Worm (Caenorhabditis elegans) whole organism, young adult: ENCODE data around the gene cki-2.

Experiments used
- B0336.3 ChIP-seq: fragments of 200-800 bp; sonication (Bioruptor generic); IDR thresholded peaks from 2 replicates; pipeline ENCODE4 v1.3.6; 2022; ENCODE audit warnings: missing genetic modification characterization, missing compliant biosample characterization
- C06A6.2 ChIP-seq: fragments of 200-800 bp; sonication (Bioruptor generic); conservative IDR thresholded peaks from 2 replicates; pipeline ENCODE4 v1.3.6; 2022; ENCODE audit warnings: missing genetic modification characterization, missing compliant biosample characterization
- F39B2.1 ChIP-seq: fragments of 200-800 bp; sonication (Bioruptor generic); IDR thresholded peaks from 2 replicates; pipeline ENCODE4 v1.3.6; 2022; ENCODE audit warnings: missing genetic modification reagents, missing genetic modification characterization, missing compliant biosample characterization
- F57A8.1 ChIP-seq: fragments of 200-800 bp; sonication (Bioruptor generic); optimal IDR thresholded peaks from 2 replicates; lab custom pipeline; 2018; ENCODE audit warnings: mild to moderate bottlenecking, missing genetic modification characterization, moderate library complexity, missing compliant biosample characterization
- F57C9.4 ChIP-seq: sonication (generic microtip); optimal IDR thresholded peaks from 2 replicates; lab custom pipeline; 2017; ENCODE audit warnings: mild to moderate bottlenecking, missing genetic modification characterization, missing compliant biosample characterization
- T07F8.4 ChIP-seq: sonication (generic microtip); optimal IDR thresholded peaks from 2 replicates; lab custom pipeline; 2016; ENCODE audit warnings: mild to moderate bottlenecking, missing genetic modification characterization, moderate library complexity, missing compliant biosample characterization
- Y53G8AR.9 ChIP-seq: fragments of 200-800 bp; sonication (Bioruptor generic); conservative IDR thresholded peaks from 2 replicates; pipeline ENCODE4 v1.3.6; 2022; ENCODE audit warnings: missing genetic modification reagents, missing genetic modification characterization, missing compliant biosample characterization
- Y56A3A.18 ChIP-seq: fragments of 200-800 bp; sonication (Bioruptor generic); IDR thresholded peaks from 2 replicates; pipeline ENCODE4 v1.3.6; 2022; ENCODE audit warnings: missing genetic modification reagents, missing genetic modification characterization, missing compliant biosample characterization
- ZK185.1 ChIP-seq: sonication (generic microtip); optimal IDR thresholded peaks from 2 replicates; lab custom pipeline; 2016; ENCODE audit warnings: mild to moderate bottlenecking, missing genetic modification characterization, missing compliant biosample characterization; ENCODE audit not compliant: poor library complexity, severe bottlenecking
- aptf-2 ChIP-seq: fragments of 200-800 bp; sonication (Bioruptor generic); conservative IDR thresholded peaks from 2 replicates; pipeline ENCODE4 v1.3.6; 2022; ENCODE audit warnings: missing genetic modification reagents, missing genetic modification characterization, missing compliant biosample characterization
- aptf-3 ChIP-seq: fragments of 200-800 bp; sonication (Bioruptor generic); IDR thresholded peaks from 2 replicates; pipeline ENCODE4 v1.3.6; 2022; ENCODE audit warnings: missing genetic modification characterization, missing compliant biosample characterization
- atf-7 ChIP-seq: sonication (generic microtip); optimal IDR thresholded peaks from 2 replicates; lab custom pipeline; 2017; ENCODE audit warnings: mild to moderate bottlenecking, missing genetic modification characterization, missing compliant biosample characterization
- attf-5 ChIP-seq: fragments of 200-800 bp; sonication (Bioruptor generic); optimal IDR thresholded peaks from 2 replicates; lab custom pipeline; 2018; ENCODE audit warnings: mild to moderate bottlenecking, missing genetic modification characterization, missing compliant biosample characterization
- ccch-3 ChIP-seq: fragments of 200-800 bp; sonication (Bioruptor generic); optimal IDR thresholded peaks from 2 replicates; lab custom pipeline; 2018; ENCODE audit warnings: mild to moderate bottlenecking, missing genetic modification characterization, missing compliant biosample characterization
- cebp-1 ChIP-seq, 2 experiments: fragments of 200-800 bp in 1 of 2; sonication (Bioruptor generic) in 1 of 2; sonication (generic microtip) in 1 of 2; IDR thresholded peaks in 1 of 2; optimal IDR thresholded peaks in 1 of 2; 2 replicates each; pipeline versions ENCODE4 v1.3.6 to Lab custom; 2017 to 2022; ENCODE audit warnings: missing compliant biosample characterization in 2 of 2, missing genetic modification characterization in 2 of 2, mild to moderate bottlenecking in 1 of 2, missing genetic modification reagents in 1 of 2, moderate library complexity in 1 of 2
- ceh-100 ChIP-seq: fragments of 200-800 bp; sonication (Bioruptor generic); IDR thresholded peaks from 2 replicates; pipeline ENCODE4 v1.3.6; 2022; ENCODE audit warnings: missing genetic modification reagents, missing genetic modification characterization, missing compliant biosample characterization
- ceh-58 ChIP-seq: fragments of 200-800 bp; sonication (Bioruptor generic); IDR thresholded peaks from 2 replicates; pipeline ENCODE4 v1.3.6; 2022; ENCODE audit warnings: missing genetic modification characterization, missing compliant biosample characterization
- ceh-79 ChIP-seq: sonication (generic microtip); optimal IDR thresholded peaks from 2 replicates; lab custom pipeline; 2017; ENCODE audit warnings: mild to moderate bottlenecking, missing genetic modification characterization, missing compliant biosample characterization
- chd-7 ChIP-seq: sonication (generic microtip); optimal IDR thresholded peaks from 2 replicates; lab custom pipeline; 2016; ENCODE audit warnings: mild to moderate bottlenecking, missing genetic modification characterization, moderate library complexity, missing compliant biosample characterization
- die-1 ChIP-seq: sonication (generic microtip); optimal IDR thresholded peaks from 2 replicates; lab custom pipeline; 2016; ENCODE audit warnings: missing genotype, mild to moderate bottlenecking, missing genetic modification characterization, missing compliant biosample characterization
- efl-1 ChIP-seq: fragments of 150-350 bp; optimal IDR thresholded peaks from 2 replicates; lab custom pipeline; 2014; ENCODE audit warnings: missing biosample characterization, missing genetic modification reagents, missing genetic modification characterization
- egl-18 ChIP-seq: fragments of 200-800 bp; sonication (Bioruptor generic); IDR thresholded peaks from 2 replicates; pipeline ENCODE4 v1.3.6; 2022; ENCODE audit warnings: missing genetic modification reagents, missing genetic modification characterization, missing compliant biosample characterization
- egl-44 ChIP-seq: fragments of 200-800 bp; sonication (Bioruptor generic); IDR thresholded peaks from 2 replicates; pipeline ENCODE4 v1.3.6; 2022; ENCODE audit warnings: missing genetic modification reagents, missing genetic modification characterization, missing compliant biosample characterization
- lag-1 ChIP-seq: fragments of 200-800 bp; sonication (Bioruptor generic); IDR thresholded peaks from 2 replicates; pipeline ENCODE4 v1.3.6; 2022; ENCODE audit warnings: missing genetic modification reagents, missing genetic modification characterization, missing compliant biosample characterization
- lin-26 ChIP-seq: fragments of 200-800 bp; sonication (Bioruptor generic); IDR thresholded peaks from 2 replicates; pipeline ENCODE4 v1.3.6; 2022; ENCODE audit warnings: missing genetic modification reagents, missing genetic modification characterization, missing compliant biosample characterization
- lin-54 ChIP-seq: fragments of 200-800 bp; sonication (Bioruptor generic); optimal IDR thresholded peaks from 2 replicates; lab custom pipeline; 2018; ENCODE audit warnings: mild to moderate bottlenecking, missing genetic modification characterization, missing compliant biosample characterization
- lir-1 ChIP-seq: fragments of 200-800 bp; sonication (Bioruptor generic); conservative IDR thresholded peaks from 2 replicates; pipeline ENCODE4 v1.3.6; 2022; ENCODE audit warnings: missing genetic modification reagents, missing genetic modification characterization, missing compliant biosample characterization
- lsl-1 ChIP-seq: fragments of 200-800 bp; sonication (Bioruptor generic); optimal IDR thresholded peaks from 2 replicates; lab custom pipeline; 2018; ENCODE audit warnings: mild to moderate bottlenecking, missing genetic modification characterization, moderate library complexity, missing compliant biosample characterization
- lsy-27 ChIP-seq: sonication (generic microtip); optimal IDR thresholded peaks from 2 replicates; lab custom pipeline; 2017; ENCODE audit warnings: missing genetic modification characterization, mild to moderate bottlenecking, missing compliant biosample characterization, antibody characterized with exemption, missing genotype, borderline replicate concordance; ENCODE audit not compliant: insufficient read depth
- madf-8 ChIP-seq: fragments of 200-800 bp; sonication (Bioruptor generic); conservative IDR thresholded peaks from 2 replicates; pipeline ENCODE4 v1.3.6; 2022; ENCODE audit warnings: missing genetic modification reagents, missing genetic modification characterization, missing compliant biosample characterization
- mcd-1 ChIP-seq: fragments of 200-800 bp; sonication (Bioruptor generic); IDR thresholded peaks from 2 replicates; pipeline ENCODE4 v1.3.6; 2022; ENCODE audit warnings: missing genetic modification reagents, missing genetic modification characterization, missing compliant biosample characterization
- mel-28 ChIP-seq: sonication (generic microtip); optimal IDR thresholded peaks from 2 replicates; lab custom pipeline; 2016; ENCODE audit warnings: borderline replicate concordance, mild to moderate bottlenecking, missing genetic modification characterization, missing compliant biosample characterization
- mxl-1 ChIP-seq: sonication (generic microtip); optimal IDR thresholded peaks from 2 replicates; lab custom pipeline; 2016; ENCODE audit warnings: missing genetic modification characterization, missing compliant biosample characterization
- nfya-1 ChIP-seq: sonication (generic microtip); optimal IDR thresholded peaks from 2 replicates; lab custom pipeline; 2017; ENCODE audit warnings: antibody characterized with exemption, missing compliant biosample characterization, missing genetic modification characterization, borderline replicate concordance; ENCODE audit not compliant: insufficient read depth
- nfya-2 ChIP-seq: fragments of 200-800 bp; sonication (Bioruptor generic); IDR thresholded peaks from 2 replicates; pipeline ENCODE4 v1.3.6; 2022; ENCODE audit warnings: missing genetic modification reagents, missing genetic modification characterization, missing compliant biosample characterization
- nfyb-1 ChIP-seq: fragments of 200-800 bp; sonication (Bioruptor generic); IDR thresholded peaks from 2 replicates; pipeline ENCODE4 v1.3.6; 2022; ENCODE audit warnings: missing genetic modification reagents, missing genetic modification characterization, missing compliant biosample characterization
- nhr-179 ChIP-seq: sonication (generic microtip); optimal IDR thresholded peaks from 2 replicates; lab custom pipeline; 2016; ENCODE audit warnings: mild to moderate bottlenecking, missing genetic modification characterization, missing compliant biosample characterization
- nhr-27 ChIP-seq: fragments of 200-800 bp; sonication (Bioruptor generic); optimal IDR thresholded peaks from 2 replicates; lab custom pipeline; 2018; ENCODE audit warnings: mild to moderate bottlenecking, missing genetic modification characterization, moderate library complexity, missing compliant biosample characterization
- nhr-80 ChIP-seq: sonication (generic microtip); optimal IDR thresholded peaks from 2 replicates; lab custom pipeline; 2016; ENCODE audit warnings: missing genetic modification characterization, missing compliant biosample characterization
- nhr-90 ChIP-seq: sonication (generic microtip); optimal IDR thresholded peaks from 2 replicates; lab custom pipeline; 2016; ENCODE audit warnings: missing genotype, mild to moderate bottlenecking, missing genetic modification characterization, missing compliant biosample characterization
- pha-4 ChIP-seq: fragments of 150-350 bp; sonication (generic microtip); optimal IDR thresholded peaks from 2 replicates; lab custom pipeline; 2014; ENCODE audit warnings: missing biosample characterization, missing genetic modification reagents, missing genetic modification characterization
- repo-1 ChIP-seq: sonication (generic microtip); optimal IDR thresholded peaks from 2 replicates; lab custom pipeline; 2017; ENCODE audit warnings: mild to moderate bottlenecking, missing genetic modification characterization, missing compliant biosample characterization
- sea-2 ChIP-seq: fragments of 200-800 bp; sonication (Bioruptor generic); IDR thresholded peaks from 2 replicates; pipeline ENCODE4 v1.3.6; 2022; ENCODE audit warnings: missing genetic modification characterization, missing compliant biosample characterization
- snpc-4 ChIP-seq, 5 experiments: fragments of 150-350 bp in 1 of 5; sonication (generic microtip) in 4 of 5; optimal IDR thresholded peaks; 2 replicates each; lab custom pipeline; 2014 to 2018; ENCODE audit warnings: missing genetic modification characterization in 5 of 5, missing biosample characterization in 3 of 5, antibody characterized with exemption in 2 of 5, mild to moderate bottlenecking in 2 of 5, missing compliant biosample characterization in 2 of 5, missing genotype in 2 of 5, moderate library complexity in 2 of 5, missing genetic modification reagents in 1 of 5
- tbp1 ChIP-seq: fragments of 200-800 bp; sonication (Bioruptor generic); optimal IDR thresholded peaks from 2 replicates; lab custom pipeline; 2018; ENCODE audit warnings: mild to moderate bottlenecking, missing genetic modification characterization, missing compliant biosample characterization
- xnd-1 ChIP-seq: sonication (generic microtip); optimal IDR thresholded peaks from 2 replicates; lab custom pipeline; 2016; ENCODE audit warnings: missing genotype, missing genetic modification reagents, missing genetic modification characterization, missing compliant biosample characterization
- zim-3 ChIP-seq: sonication (generic microtip); optimal IDR thresholded peaks from 2 replicates; lab custom pipeline; 2017; ENCODE audit warnings: mild to moderate bottlenecking, missing genetic modification characterization, moderate library complexity, missing compliant biosample characterization
- ztf-26 ChIP-seq: sonication (generic microtip); optimal IDR thresholded peaks from 2 replicates; lab custom pipeline; 2017; ENCODE audit warnings: missing genetic modification characterization, missing compliant biosample characterization

The cki-2 gene

ce11 chrII:7816163-7816776, at the start of gene cki-2 (continued):
- TF ChIP-seq F57A8.1 (GFP tag; lab: Kevin White, UChicago) (no peak), zim-3 (tag; lab: Kevin White, UChicago) (no peak), lin-26 (no peak), ceh-58 (GFP tag; lab: Robert Waterston, UW) (no peak), Y56A3A.18 (GFP tag; lab: Robert Waterston, UW) (no peak), nhr-90 (tag; lab: Kevin White, UChicago) (no peak), pha-4 (tag; lab: Kevin White, UChicago) (no peak), nfyb-1 (GFP tag; lab: Robert Waterston, UW) (no peak), ceh-100 (GFP tag; lab: Robert Waterston, UW) (no peak), nfya-2 (GFP tag; lab: Robert Waterston, UW) (no peak), madf-8 (peak; percentile 69), Y53G8AR.9 (GFP tag; lab: Robert Waterston, UW) (no peak), efl-1 (GFP tag; lab: Kevin White, UChicago) (peak; percentile 87), egl-18 (no peak), ceh-79 (tag; lab: Kevin White, UChicago) (no peak), repo-1 (no peak), B0336.3 (GFP tag; lab: Robert Waterston, UW) (0 out of 2 replicates have a peak, but pooled peaks have one; percentile 21), mel-28 (no peak), aptf-2 (GFP tag; lab: Robert Waterston, UW) (no peak), nhr-27 (tag; lab: Kevin White, UChicago) (no peak), ZK185.1 (tag; lab: Kevin White, UChicago) (no peak), C06A6.2 (GFP tag; lab: Robert Waterston, UW) (no peak), ccch-3 (no peak), nhr-179 (tag; lab: Kevin White, UChicago) (no peak), sea-2 (GFP tag; lab: Robert Waterston, UW) (no peak), lir-1 (GFP tag; lab: Robert Waterston, UW) (no peak), atf-7 (tag; lab: Kevin White, UChicago) (no peak), mxl-1 (no peak), attf-5 (GFP tag; lab: Kevin White, UChicago) (peak; percentile 1), xnd-1 (peak; percentile 63), lsl-1 (GFP tag; lab: Kevin White, UChicago) (peak; percentile 48), tbp1 (no peak), lsy-27 (tag; lab: Kevin White, UChicago) (no peak), lag-1 (no peak), aptf-3 (no peak), nhr-80 (peak; percentile 75), chd-7 (tag; lab: Kevin White, UChicago) (no peak)

ce11 chrII:7769254-7769653, 47.0 kb upstream of the cki-2 start:
- TF ChIP-seq nfya-1 (no peak), lin-54 (GFP tag; lab: Kevin White, UChicago) (no peak), T07F8.4 (tag; lab: Kevin White, UChicago) (no peak), cebp-1 (GFP tag; IDR thresholded peaks at IDR 0.05; lab: Robert Waterston, UW) (no peak), cebp-1 (tag; optimal IDR thresholded peaks at IDR 0.05; lab: Kevin White, UChicago) (no peak), ztf-26 (tag; lab: Kevin White, UChicago) (no peak), sea-2 (GFP tag; lab: Robert Waterston, UW) (no peak), C06A6.2 (GFP tag; lab: Robert Waterston, UW) (no peak), snpc-4 (GFP tag; optimal IDR thresholded peaks at IDR 0.05; lab: Kevin White, UChicago) (no peak), snpc-4 (tag; optimal IDR thresholded peaks at IDR 0.05; lab: Kevin White, UChicago) (no peak), Y56A3A.18 (GFP tag; lab: Robert Waterston, UW) (no peak), mcd-1 (GFP tag; lab: Robert Waterston, UW) (no peak), repo-1 (no peak), F39B2.1 (GFP tag; lab: Robert Waterston, UW) (no peak), efl-1 (GFP tag; lab: Kevin White, UChicago) (no peak), die-1 (tag; lab: Kevin White, UChicago) (no peak), F57C9.4 (tag; lab: Kevin White, UChicago) (no peak), ZK185.1 (tag; lab: Kevin White, UChicago) (no peak), egl-44 (GFP tag; lab: Robert Waterston, UW) (no peak)
